Fruit fly (Drosophila melanogaster) whole organism, embryonic: ENCODE data around the gene mRpL28.

ENCODE experiments used
- Ada2b ChIP-seq: fragments of 200-800 bp; sonication (Bioruptor generic); IDR thresholded peaks from 2 replicates; pipeline ENCODE4 v1.3.6; 2022; ENCODE audit warnings: missing biosample characterization, missing genetic modification characterization
- Atf6 ChIP-seq: fragments of 200-800 bp; sonication (Bioruptor generic); IDR thresholded peaks from 2 replicates; pipeline ENCODE4 v1.3.6; 2022; ENCODE audit warnings: missing biosample characterization, missing genetic modification characterization
- CG10209 ChIP-seq: fragments of 200-800 bp; sonication (Bioruptor generic); optimal IDR thresholded peaks from 3 replicates; lab custom pipeline; 2017; ENCODE audit warnings: missing biosample characterization, mild to moderate bottlenecking, missing genetic modification characterization, missing genetic modification reagents
- CG10321 ChIP-seq: fragments of 200-800 bp; sonication (Bioruptor generic); IDR thresholded peaks from 2 replicates; pipeline ENCODE4 v1.3.6; 2022; ENCODE audit warnings: missing biosample characterization, missing genetic modification characterization
- CG10565 ChIP-seq: fragments of 200-800 bp; sonication (Bioruptor generic); optimal IDR thresholded peaks from 3 replicates; lab custom pipeline; 2016; ENCODE audit warnings: missing biosample characterization, mild to moderate bottlenecking, missing genetic modification characterization
- CG10979 ChIP-seq: fragments of 200-800 bp; sonication (Bioruptor generic); optimal IDR thresholded peaks from 2 replicates; lab custom pipeline; 2018; ENCODE audit warnings: missing biosample characterization, mild to moderate bottlenecking, missing genetic modification characterization, moderate library complexity
- CG11247 ChIP-seq: fragments of 200-800 bp; sonication (Bioruptor generic); IDR thresholded peaks from 2 replicates; pipeline ENCODE4 v1.3.6; 2022; ENCODE audit warnings: missing biosample characterization, missing genetic modification characterization
- CG11398 ChIP-seq: fragments of 200-800 bp; sonication (Bioruptor generic); optimal IDR thresholded peaks from 2 replicates; lab custom pipeline; 2016; ENCODE audit warnings: missing biosample characterization, missing genetic modification characterization
- CG11456 ChIP-seq: fragments of 200-800 bp; sonication (Bioruptor generic); IDR thresholded peaks from 3 replicates; pipeline ENCODE4 v1.3.6; 2022; ENCODE audit warnings: missing biosample characterization, missing genetic modification characterization
- CG11504 ChIP-seq: fragments of 200-800 bp; sonication (Bioruptor generic); optimal IDR thresholded peaks from 3 replicates; lab custom pipeline; 2019; ENCODE audit warnings: missing biosample characterization, mild to moderate bottlenecking, missing genetic modification characterization, moderate library complexity
- CG1233 ChIP-seq: fragments of 200-800 bp; sonication (Bioruptor generic); optimal IDR thresholded peaks from 4 replicates; lab custom pipeline; 2018; ENCODE audit warnings: missing biosample characterization, mild to moderate bottlenecking, missing genetic modification characterization
- CG15696 ChIP-seq: fragments of 200-800 bp; sonication (Bioruptor generic); optimal IDR thresholded peaks from 2 replicates; lab custom pipeline; 2019; ENCODE audit warnings: missing biosample characterization, mild to moderate bottlenecking, missing genetic modification characterization, moderate library complexity
- CG16813 ChIP-seq: fragments of 200-800 bp; sonication (Bioruptor generic); IDR thresholded peaks from 3 replicates; pipeline ENCODE4 v1.3.6; 2022; ENCODE audit warnings: missing biosample characterization, missing genetic modification characterization; ENCODE audit not compliant: partially characterized antibody
- CG17802 ChIP-seq: fragments of 200-800 bp; sonication (Bioruptor generic); optimal IDR thresholded peaks from 2 replicates; lab custom pipeline; 2018; ENCODE audit warnings: missing biosample characterization, mild to moderate bottlenecking, missing genetic modification characterization, moderate library complexity
- CG2678 ChIP-seq: fragments of 200-800 bp; sonication (Bioruptor generic); optimal IDR thresholded peaks from 3 replicates; lab custom pipeline; 2019; ENCODE audit warnings: missing biosample characterization, mild to moderate bottlenecking, missing genetic modification characterization, moderate library complexity
- CG31441 ChIP-seq: fragments of 200-800 bp; sonication (Bioruptor generic); IDR thresholded peaks from 2 replicates; pipeline ENCODE4 v1.3.6; 2022; ENCODE audit warnings: missing biosample characterization, missing genetic modification characterization
- CG34224 ChIP-seq: fragments of 200-800 bp; sonication (Bioruptor generic); IDR thresholded peaks from 3 replicates; pipeline ENCODE4 v1.3.6; 2022; ENCODE audit warnings: missing biosample characterization, missing genetic modification characterization; ENCODE audit not compliant: partially characterized antibody
- CG6254 ChIP-seq: fragments of 200-800 bp; sonication (Bioruptor generic); optimal IDR thresholded peaks from 3 replicates; lab custom pipeline; 2017; ENCODE audit warnings: mild to moderate bottlenecking, missing biosample characterization, missing genetic modification reagents, missing genetic modification characterization
- CG7786 ChIP-seq: fragments of 200-800 bp; sonication (Bioruptor generic); optimal IDR thresholded peaks from 2 replicates; lab custom pipeline; 2016; ENCODE audit warnings: missing biosample characterization, missing genetic modification characterization
- CG7839 ChIP-seq: fragments of 200-800 bp; sonication (Bioruptor generic); optimal IDR thresholded peaks from 3 replicates; lab custom pipeline; 2018; ENCODE audit warnings: missing biosample characterization, mild to moderate bottlenecking, missing genetic modification characterization, moderate library complexity
- Camta ChIP-seq: fragments of 200-800 bp; sonication (Bioruptor generic); optimal IDR thresholded peaks from 2 replicates; lab custom pipeline; 2016; ENCODE audit warnings: missing biosample characterization, missing genetic modification characterization
- D ChIP-seq, 2 experiments: fragments of 200-800 bp in 1 of 2; fragments of >200 bp in 1 of 2; sonication (Bioruptor generic) in 1 of 2; optimal IDR thresholded peaks; 2 replicates in 1 of 2; 3 replicates in 1 of 2; lab custom pipeline; 2017; ENCODE audit warnings: mild to moderate bottlenecking in 1 of 2, missing biosample characterization in 1 of 2, missing genetic modification characterization in 1 of 2, missing genetic modification reagents in 1 of 2
- Dad ChIP-seq: fragments of 200-800 bp; sonication (Bioruptor generic); optimal IDR thresholded peaks from 3 replicates; lab custom pipeline; 2016; ENCODE audit warnings: missing biosample characterization, missing genetic modification characterization
- Deaf1 ChIP-seq: fragments of 200-800 bp; optimal IDR thresholded peaks from 3 replicates; lab custom pipeline; 2019; ENCODE audit warnings: missing biosample characterization, mild to moderate bottlenecking, missing genetic modification characterization, moderate library complexity
- Doc2 ChIP-seq: fragments of 200-800 bp; sonication (Bioruptor generic); IDR thresholded peaks from 2 replicates; pipeline ENCODE4 v1.3.6; 2022; ENCODE audit warnings: missing biosample characterization, missing genetic modification characterization
- ERR ChIP-seq: fragments of 200-800 bp; sonication (Bioruptor generic); optimal IDR thresholded peaks from 2 replicates; lab custom pipeline; 2016; ENCODE audit warnings: missing biosample characterization, missing genetic modification characterization
- Ets65A ChIP-seq: fragments of 200-800 bp; sonication (Bioruptor generic); peaks from one replicate; lab custom pipeline; 2016; ENCODE audit warnings: missing biosample characterization, missing genetic modification characterization
- HLHmδ ChIP-seq: fragments of 200-800 bp; sonication (Bioruptor generic); optimal IDR thresholded peaks from 2 replicates; lab custom pipeline; 2018; ENCODE audit warnings: missing biosample characterization, mild to moderate bottlenecking, missing genetic modification characterization, moderate library complexity
- HmgD ChIP-seq: fragments of 200-800 bp; sonication (Bioruptor generic); optimal IDR thresholded peaks from 3 replicates; lab custom pipeline; 2016; ENCODE audit warnings: missing biosample characterization, missing genetic modification characterization
- Hr3 ChIP-seq: fragments of 200-800 bp; sonication (Bioruptor generic); optimal IDR thresholded peaks from 3 replicates; lab custom pipeline; 2016; ENCODE audit warnings: missing biosample characterization, missing genetic modification characterization
- Hr51 ChIP-seq, 2 experiments: fragments of 200-800 bp; sonication (Bioruptor generic); optimal IDR thresholded peaks; 2 replicates in 1 of 2; 3 replicates in 1 of 2; lab custom pipeline; 2016 to 2018; ENCODE audit warnings: missing biosample characterization in 2 of 2, missing genetic modification characterization in 2 of 2, mild to moderate bottlenecking in 1 of 2, moderate library complexity in 1 of 2
- Mes4 ChIP-seq: fragments of 200-800 bp; sonication (Bioruptor generic); optimal IDR thresholded peaks from 2 replicates; lab custom pipeline; 2016; ENCODE audit warnings: missing biosample characterization, missing genetic modification characterization
- ash1 ChIP-seq: fragments of 200-800 bp; sonication (Bioruptor generic); optimal IDR thresholded peaks from 2 replicates; lab custom pipeline; 2018; ENCODE audit warnings: missing biosample characterization, mild to moderate bottlenecking, missing genetic modification characterization
- ato ChIP-seq: fragments of 200-800 bp; sonication (Bioruptor generic); IDR thresholded peaks from 2 replicates; pipeline ENCODE4 v1.3.6; 2022; ENCODE audit warnings: missing biosample characterization, missing genetic modification characterization; ENCODE audit not compliant: partially characterized antibody
- cg ChIP-seq: fragments of 200-800 bp; sonication (Bioruptor generic); optimal IDR thresholded peaks from 3 replicates; lab custom pipeline; 2019; ENCODE audit warnings: missing biosample characterization, mild to moderate bottlenecking, missing genetic modification characterization, moderate library complexity
- eyg ChIP-seq: fragments of 200-800 bp; sonication (Bioruptor generic); optimal IDR thresholded peaks from 3 replicates; lab custom pipeline; 2016; ENCODE audit warnings: missing biosample characterization, missing genetic modification characterization
- gfzf ChIP-seq: fragments of 200-800 bp; sonication (Bioruptor generic); optimal IDR thresholded peaks from 2 replicates; lab custom pipeline; 2016; ENCODE audit warnings: missing biosample characterization, mild to moderate bottlenecking, missing genetic modification characterization, moderate library complexity
- grn ChIP-seq: fragments of 200-800 bp; sonication (Bioruptor generic); optimal IDR thresholded peaks from 3 replicates; lab custom pipeline; 2017; ENCODE audit warnings: missing biosample characterization, missing genetic modification characterization
- gsb-n ChIP-seq: fragments of 200-800 bp; sonication (Bioruptor generic); optimal IDR thresholded peaks from 3 replicates; lab custom pipeline; 2018; ENCODE audit warnings: missing biosample characterization, mild to moderate bottlenecking, missing genetic modification characterization
- lov ChIP-seq, 2 experiments: fragments of 200-800 bp in 1 of 2; fragments of >200 bp in 1 of 2; sonication (Bioruptor generic) in 1 of 2; IDR thresholded peaks in 1 of 2; optimal IDR thresholded peaks in 1 of 2; 2 replicates in 1 of 2; 3 replicates in 1 of 2; pipeline versions ENCODE4 v1.3.6 to Lab custom; 2017 to 2022; ENCODE audit warnings: missing biosample characterization in 1 of 2, missing genetic modification characterization in 1 of 2
- pita ChIP-seq: fragments of 200-800 bp; sonication (Bioruptor generic); optimal IDR thresholded peaks from 2 replicates; lab custom pipeline; 2017; ENCODE audit warnings: missing biosample characterization, mild to moderate bottlenecking, missing genetic modification characterization
- schlank ChIP-seq: fragments of 200-800 bp; sonication (Bioruptor generic); optimal IDR thresholded peaks from 2 replicates; lab custom pipeline; 2018; ENCODE audit warnings: missing biosample characterization, mild to moderate bottlenecking, missing genetic modification characterization
- sima ChIP-seq: fragments of 200-800 bp; sonication (Bioruptor generic); optimal IDR thresholded peaks from 2 replicates; lab custom pipeline; 2016; ENCODE audit warnings: missing biosample characterization, missing genetic modification characterization
- sqz ChIP-seq: fragments of 200-800 bp; sonication (Bioruptor generic); optimal IDR thresholded peaks from 3 replicates; lab custom pipeline; 2018; ENCODE audit warnings: missing biosample characterization, mild to moderate bottlenecking, missing genetic modification characterization
- tin ChIP-seq: fragments of 200-800 bp; sonication (Bioruptor generic); optimal IDR thresholded peaks from 3 replicates; lab custom pipeline; 2016; ENCODE audit warnings: missing biosample characterization, missing genetic modification characterization
- tup ChIP-seq: fragments of 200-800 bp; sonication (Bioruptor generic); optimal IDR thresholded peaks from 2 replicates; lab custom pipeline; 2016; ENCODE audit warnings: missing biosample characterization, mild to moderate bottlenecking, missing genetic modification characterization, moderate library complexity
- vfl ChIP-seq: fragments of 200-800 bp; sonication (Bioruptor generic); optimal IDR thresholded peaks from 2 replicates; lab custom pipeline; 2016; ENCODE audit warnings: missing biosample characterization, missing genetic modification characterization
- z ChIP-seq: fragments of 200-800 bp; sonication (Bioruptor generic); IDR thresholded peaks from 3 replicates; pipeline ENCODE4 v1.3.6; 2022; ENCODE audit warnings: missing biosample characterization, missing genetic modification characterization

Gene mRpL28

dm6 chr2L:4999389-5000032 is 25.7 kb downstream of the mRpL28 start (continued):
- TF ChIP-seq CG15696 (peak; percentile 76), CG17802 (tag; lab: Kevin White, UChicago) (no peak), CG10565 (no peak), pita (GFP tag; lab: Kevin White, UChicago) (no peak), CG34224 (GFP tag; lab: Robert Waterston, UW) (no peak), CG11398 (GFP tag; lab: Kevin White, UChicago) (no peak), Hr3 (GFP tag; lab: Kevin White, UChicago) (peak; percentile 46), Ada2b (GFP tag; lab: Robert Waterston, UW) (peak; percentile 76), sima (GFP tag; lab: Kevin White, UChicago) (peak; percentile 40), gfzf (GFP tag; lab: Kevin White, UChicago) (no peak), Camta (peak; percentile 30), HLHmδ (GFP tag; lab: Kevin White, UChicago) (no peak), CG7839 (tag; lab: Kevin White, UChicago) (peak; percentile 78), CG1233 (GFP tag; lab: Kevin White, UChicago) (peak; percentile 16), Deaf1 (tag; lab: Kevin White, UChicago) (peak; percentile 41), Dad (GFP tag; lab: Kevin White, UChicago) (peak; percentile 44), CG10321 (GFP tag; lab: Robert Waterston, UW) (no peak), CG31441 (GFP tag; lab: Robert Waterston, UW) (peak; percentile 54; the same call in 1 of the 2 replicates), ERR (peak; percentile 12), schlank (tag; lab: Kevin White, UChicago) (peak; percentile 52), Mes4 (GFP tag; lab: Kevin White, UChicago) (peak; percentile 56), eyg (GFP tag; lab: Kevin White, UChicago) (peak; percentile 19), CG6254 (GFP tag; lab: Kevin White, UChicago) (peak; percentile 34), Ets65A (GFP tag; lab: Kevin White, UChicago) (peak; percentile 93), sqz (GFP tag; lab: Kevin White, UChicago) (peak; percentile 21), Doc2 (no peak), gsb-n (tag; lab: Kevin White, UChicago) (peak; percentile 56), tin (GFP tag; lab: Kevin White, UChicago) (peak; percentile 69), ato (no peak), cg (GFP tag; lab: Kevin White, UChicago) (no peak), grn (GFP tag; lab: Kevin White, UChicago) (peak; percentile 41), CG11504 (tag; lab: Kevin White, UChicago) (peak; percentile 78), tup (GFP tag; lab: Kevin White, UChicago) (peak; percentile 42), CG16813 (GFP tag; lab: Robert Waterston, UW) (no peak), ash1 (GFP tag; lab: Kevin White, UChicago) (no peak), CG2678 (tag; lab: Kevin White, UChicago) (peak; percentile 77), CG11247 (GFP tag; lab: Robert Waterston, UW) (peak; percentile 76), Atf6 (GFP tag; lab: Robert Waterston, UW) (peak; percentile 70; the same call in 1 of the 2 replicates), lov (optimal IDR thresholded peaks at IDR 0.05; lab: Kevin White, UChicago) (no peak), lov (GFP tag; IDR thresholded peaks at IDR 0.05; lab: Robert Waterston, UW) (0 out of 3 replicates have a peak, but pooled peaks have one; percentile 55), vfl (GFP tag; lab: Kevin White, UChicago) (peak; percentile 19), CG11456 (GFP tag; lab: Robert Waterston, UW) (peak; percentile 71), CG7786 (GFP tag; lab: Kevin White, UChicago) (peak; percentile 58), CG10979 (tag; lab: Kevin White, UChicago) (peak; percentile 61), z (GFP tag; lab: Robert Waterston, UW) (no peak), CG10209 (GFP tag; lab: Kevin White, UChicago) (peak; percentile 72), Hr51 (GFP tag; optimal IDR thresholded peaks at IDR 0.05; lab: Kevin White, UChicago) (peak; percentile 36 to 64), HmgD (GFP tag; lab: Kevin White, UChicago) (no peak), D (optimal IDR thresholded peaks at IDR 0.05; lab: Kevin White, UChicago) (no peak), D (GFP tag; optimal IDR thresholded peaks at IDR 0.05; lab: Kevin White, UChicago) (peak; percentile 41)
